Fruit fly (Drosophila melanogaster): ENCODE measurements around the gene strat.

Gene strat

DNA sequence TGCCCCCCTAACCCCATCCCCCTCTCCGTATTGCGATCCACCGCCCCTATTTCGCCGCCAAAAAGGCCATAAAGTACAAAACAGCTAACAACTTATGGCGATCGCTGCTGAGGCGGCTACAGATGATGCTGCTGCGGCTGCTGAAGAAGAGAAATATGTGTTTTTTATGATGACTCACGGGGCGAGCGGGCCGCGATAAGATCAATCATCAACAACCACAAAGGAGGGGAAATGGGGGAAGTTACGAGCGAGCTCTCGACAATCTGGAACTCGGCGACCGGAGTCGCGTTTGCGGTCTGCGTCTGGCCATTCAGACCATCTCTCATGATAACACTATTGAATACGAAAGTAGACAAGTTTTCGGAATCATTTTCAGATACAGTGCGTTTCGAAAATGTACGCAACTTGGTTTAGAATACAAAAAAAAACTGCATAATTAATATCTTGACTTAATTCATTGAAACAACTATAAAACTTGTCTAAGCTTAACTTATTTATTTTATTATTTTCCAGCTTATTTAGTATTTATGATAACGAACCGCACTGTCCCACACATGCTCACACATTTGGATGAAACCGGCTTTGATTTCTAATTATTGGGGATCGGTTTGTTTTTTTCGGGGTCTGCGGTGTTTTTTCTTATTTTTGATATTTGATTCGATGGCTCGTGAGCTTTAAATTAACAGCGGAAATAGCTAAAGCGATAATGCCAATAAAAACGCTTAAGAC lies 27.8 kb upstream of the strat start (continued):
- peak; percentile 93 for TF ChIP-seq CG1603 (tag; optimal IDR thresholded peaks at IDR 0.05)
- peak; percentile 92 for TF ChIP-seq gro (GFP tag; optimal IDR thresholded peaks at IDR 0.05)
- peak; percentile 97 for TF ChIP-seq HmgZ (tag; optimal IDR thresholded peaks at IDR 0.05)
- TF ChIP-seq kah (GFP tag; optimal IDR thresholded peaks at IDR 0.05): peak; percentile 91
- TF ChIP-seq ATbp (GFP tag; optimal IDR thresholded peaks at IDR 0.05): peak; percentile 95
- TF ChIP-seq CG8290 (GFP tag; optimal IDR thresholded peaks at IDR 0.05): peak; percentile 88
- TF ChIP-seq CG8290 (tag; optimal IDR thresholded peaks at IDR 0.05): peak; percentile 53 to 85
- TF ChIP-seq Dll (GFP tag; IDR thresholded peaks at IDR 0.05; ENCODE audit: partially characterized antibody): 0 out of 4 replicates have a peak, but pooled peaks have one; percentile 20
- TF ChIP-seq pnt (GFP tag; optimal IDR thresholded peaks at IDR 0.05): peak; percentile 92
- peak; percentile 97 for TF ChIP-seq CG10979 (tag; optimal IDR thresholded peaks at IDR 0.05)
- TF ChIP-seq ato (GFP tag; IDR thresholded peaks at IDR 0.05; ENCODE audit: partially characterized antibody): no peak
- TF ChIP-seq C15 (GFP tag; IDR thresholded peaks at IDR 0.05): peak; percentile 93
- TF ChIP-seq Ptx1 (GFP tag; IDR thresholded peaks at IDR 0.05): peak; percentile 97
- TF ChIP-seq CG8765 (GFP tag; IDR thresholded peaks at IDR 0.05): peak; percentile 90
- TF ChIP-seq yki (optimal IDR thresholded peaks at IDR 0.05): no peak
- peak; percentile 94 for TF ChIP-seq CG16863 (GFP tag; optimal IDR thresholded peaks at IDR 0.05)
- TF ChIP-seq crol (GFP tag; IDR thresholded peaks at IDR 0.05): peak; percentile 84
- TF ChIP-seq grn (GFP tag; optimal IDR thresholded peaks at IDR 0.05): peak; percentile 90
- TF ChIP-seq Dad (GFP tag; optimal IDR thresholded peaks at IDR 0.05): peak; percentile 92
- peak; percentile 92 for TF ChIP-seq jumu (GFP tag; optimal IDR thresholded peaks at IDR 0.05)
- TF ChIP-seq H15 (GFP tag; IDR thresholded peaks at IDR 0.05): peak; percentile 96
- peak; percentile 98 for TF ChIP-seq abd-A (tag; optimal IDR thresholded peaks at IDR 0.05)
- TF ChIP-seq CG7745 (tag; optimal IDR thresholded peaks at IDR 0.05): peak; percentile 90
- TF ChIP-seq H2.0 (GFP tag; IDR thresholded peaks at IDR 0.05): peak; percentile 96
- TF ChIP-seq CG18262 (tag; optimal IDR thresholded peaks at IDR 0.05): peak; percentile 97
- TF ChIP-seq al (GFP tag; IDR thresholded peaks at IDR 0.05): peak; percentile 95
- TF ChIP-seq NC2β (GFP tag; optimal IDR thresholded peaks at IDR 0.05): peak; percentile 90
- TF ChIP-seq Adf1 (GFP tag; IDR thresholded peaks at IDR 0.05): peak; percentile 75
- TF ChIP-seq CG4328 (GFP tag; optimal IDR thresholded peaks at IDR 0.05): peak; percentile 93
- peak; percentile 82 for TF ChIP-seq jing (GFP tag; optimal IDR thresholded peaks at IDR 0.05)
- TF ChIP-seq CG6175 (GFP tag; IDR thresholded peaks at IDR 0.05): peak; percentile 92
- TF ChIP-seq CG12391 (tag; optimal IDR thresholded peaks at IDR 0.05): peak; percentile 97
- TF ChIP-seq Lhr (GFP tag; optimal IDR thresholded peaks at IDR 0.05): peak; percentile 89
- TF ChIP-seq CG10565 (GFP tag; optimal IDR thresholded peaks at IDR 0.05): peak; percentile 71
- TF ChIP-seq hkb (optimal IDR thresholded peaks at IDR 0.05): no peak
- peak; percentile 98 for TF ChIP-seq hkb (GFP tag; IDR thresholded peaks at IDR 0.05)
- peak; percentile 94 for TF ChIP-seq wor (GFP tag; IDR thresholded peaks at IDR 0.05)
- TF ChIP-seq dan (GFP tag; IDR thresholded peaks at IDR 0.05): peak; percentile 79
- TF ChIP-seq CG17328 (GFP tag; IDR thresholded peaks at IDR 0.05): peak; percentile 98
- TF ChIP-seq Gsc (GFP tag; IDR thresholded peaks at IDR 0.05): no peak; the same call in 1 of the 2 replicates
- TF ChIP-seq slbo (GFP tag; IDR thresholded peaks at IDR 0.05): peak; percentile 98
- peak; percentile 90 for TF ChIP-seq CG3407 (GFP tag; optimal IDR thresholded peaks at IDR 0.05)
- peak; percentile 38 for TF ChIP-seq CG9797 (GFP tag; optimal IDR thresholded peaks at IDR 0.05)
- peak; percentile 95 for TF ChIP-seq nau (GFP tag; optimal IDR thresholded peaks at IDR 0.05)
- TF ChIP-seq cas (GFP tag; IDR thresholded peaks at IDR 0.05): peak; percentile 92
- no peak for TF ChIP-seq CG8478 (optimal IDR thresholded peaks at IDR 0.05)
- peak; percentile 94 for TF ChIP-seq CG32767 (GFP tag; IDR thresholded peaks at IDR 0.05)
- peak; percentile 93 for TF ChIP-seq CG11696 (GFP tag; IDR thresholded peaks at IDR 0.05)
- TF ChIP-seq pros (GFP tag; optimal IDR thresholded peaks at IDR 0.05): peak; percentile 75
- peak; percentile 85 for TF ChIP-seq Poxn (GFP tag; IDR thresholded peaks at IDR 0.05)
- TF ChIP-seq CG10543 (GFP tag; optimal IDR thresholded peaks at IDR 0.05): peak; percentile 97

Measured in whole organism, embryonic.